Fruit fly (Drosophila melanogaster): ENCODE measurements around the gene Nna1.

Gene Nna1

DNA sequence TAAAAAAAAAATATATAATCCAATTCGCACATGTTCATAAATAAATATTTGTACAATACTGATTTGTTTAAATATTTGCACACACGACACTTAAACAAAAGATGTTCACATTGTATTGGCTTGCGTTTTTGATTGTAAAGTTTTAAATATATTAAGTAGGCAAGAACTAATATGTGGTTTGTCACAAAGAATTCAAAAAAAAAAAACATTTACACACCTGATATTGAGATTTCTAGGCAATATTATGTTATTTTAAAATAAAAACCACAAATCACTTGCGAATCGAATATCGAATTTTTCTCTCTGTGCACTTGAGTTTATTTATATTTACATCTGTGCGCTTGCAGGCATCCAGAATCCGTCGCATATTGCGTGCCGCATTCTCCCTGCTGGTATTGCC, 12.5 kb upstream of the Nna1 start:
- TF ChIP-seq pan (optimal IDR thresholded peaks at IDR 0.05) (no peak), usp (GFP tag; optimal IDR thresholded peaks at IDR 0.05) (no peak), psq (optimal IDR thresholded peaks at IDR 0.05) (no peak), Dll (optimal IDR thresholded peaks at IDR 0.05) (no peak), EcR (GFP tag; optimal IDR thresholded peaks at IDR 0.05) (no peak), CG8478 (optimal IDR thresholded peaks at IDR 0.05) (no peak)

DNA sequence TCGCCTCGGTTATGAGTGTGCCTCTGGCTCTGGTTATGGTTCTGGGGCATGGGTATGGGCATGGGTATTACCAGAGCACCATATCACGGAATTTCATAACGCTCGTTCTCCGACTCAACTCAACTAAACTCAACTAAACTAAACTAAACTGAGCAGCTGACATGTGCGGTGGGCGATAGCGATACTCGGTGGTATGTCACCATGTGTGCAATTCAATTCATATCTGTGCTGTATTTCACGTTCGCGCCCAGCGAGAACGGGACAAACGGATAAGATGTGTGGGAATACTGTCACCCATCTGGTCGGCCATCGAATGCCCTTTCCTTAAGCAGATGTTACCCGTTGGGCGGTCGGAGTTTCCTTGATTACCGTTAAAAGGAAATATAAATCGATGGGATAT, 11.8 kb upstream of the Nna1 start, which contains the start of gene CG12177:
TSS of gene CG12177 (minus strand) at position 239 of the 400 bp plus-strand sequence.
- no peak for TF ChIP-seq psq (optimal IDR thresholded peaks at IDR 0.05)
- TF ChIP-seq Dll (optimal IDR thresholded peaks at IDR 0.05): no peak
- no peak for TF ChIP-seq EcR (GFP tag; optimal IDR thresholded peaks at IDR 0.05)
- TF ChIP-seq usp (GFP tag; optimal IDR thresholded peaks at IDR 0.05): no peak
- TF ChIP-seq pan (optimal IDR thresholded peaks at IDR 0.05): no peak
- no peak for TF ChIP-seq CG8478 (optimal IDR thresholded peaks at IDR 0.05)

DNA sequence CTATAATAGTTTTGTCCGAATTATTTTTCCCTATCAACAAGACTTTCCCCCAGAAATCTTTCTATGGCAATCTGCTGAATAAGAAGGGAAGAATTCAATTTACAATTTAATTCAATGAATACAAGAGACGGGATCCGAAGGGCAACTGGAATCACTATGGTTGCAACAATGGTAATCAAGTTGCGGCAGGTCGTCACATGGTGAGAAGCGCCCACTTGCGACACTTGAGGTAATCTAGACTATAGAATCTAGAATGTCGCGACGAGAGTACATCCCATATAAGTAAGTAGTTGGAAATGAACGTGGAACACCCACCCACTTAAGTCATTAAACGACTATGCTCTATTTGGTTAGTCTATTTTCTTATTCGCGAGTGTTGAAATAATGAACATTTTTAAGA, 10.2 kb upstream of the Nna1 start:
- TF ChIP-seq psq (optimal IDR thresholded peaks at IDR 0.05) (no peak), pan (optimal IDR thresholded peaks at IDR 0.05) (no peak), usp (GFP tag; optimal IDR thresholded peaks at IDR 0.05) (no peak), CG8478 (optimal IDR thresholded peaks at IDR 0.05) (no peak), EcR (GFP tag; optimal IDR thresholded peaks at IDR 0.05) (no peak), Dll (optimal IDR thresholded peaks at IDR 0.05) (no peak)

DNA sequence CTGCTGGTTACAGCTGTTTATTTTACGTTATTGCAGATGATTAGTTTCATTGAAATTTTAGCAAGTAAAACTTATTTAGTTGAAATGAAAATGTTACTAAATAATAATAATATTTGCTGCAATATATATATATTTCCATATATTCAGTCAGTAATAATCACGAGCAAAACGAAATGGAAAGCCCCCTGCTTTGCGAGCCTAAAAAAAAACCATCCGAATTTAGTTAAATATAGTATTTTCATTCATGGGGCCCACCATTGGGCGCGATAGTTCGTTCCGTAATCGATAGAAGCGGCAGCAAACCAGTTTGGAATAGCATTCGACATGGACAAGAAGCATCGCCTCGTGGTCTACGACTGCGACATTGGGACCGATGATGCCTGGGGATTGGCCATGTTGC, 9.4 kb upstream of the Nna1 start, which contains the start of gene CG11158:
TSS of gene CG11158 (plus strand) at position 301 of the 400 bp plus-strand sequence.
- TF ChIP-seq Dll (optimal IDR thresholded peaks at IDR 0.05) (no peak), pan (optimal IDR thresholded peaks at IDR 0.05) (no peak), CG8478 (optimal IDR thresholded peaks at IDR 0.05) (no peak)

DNA sequence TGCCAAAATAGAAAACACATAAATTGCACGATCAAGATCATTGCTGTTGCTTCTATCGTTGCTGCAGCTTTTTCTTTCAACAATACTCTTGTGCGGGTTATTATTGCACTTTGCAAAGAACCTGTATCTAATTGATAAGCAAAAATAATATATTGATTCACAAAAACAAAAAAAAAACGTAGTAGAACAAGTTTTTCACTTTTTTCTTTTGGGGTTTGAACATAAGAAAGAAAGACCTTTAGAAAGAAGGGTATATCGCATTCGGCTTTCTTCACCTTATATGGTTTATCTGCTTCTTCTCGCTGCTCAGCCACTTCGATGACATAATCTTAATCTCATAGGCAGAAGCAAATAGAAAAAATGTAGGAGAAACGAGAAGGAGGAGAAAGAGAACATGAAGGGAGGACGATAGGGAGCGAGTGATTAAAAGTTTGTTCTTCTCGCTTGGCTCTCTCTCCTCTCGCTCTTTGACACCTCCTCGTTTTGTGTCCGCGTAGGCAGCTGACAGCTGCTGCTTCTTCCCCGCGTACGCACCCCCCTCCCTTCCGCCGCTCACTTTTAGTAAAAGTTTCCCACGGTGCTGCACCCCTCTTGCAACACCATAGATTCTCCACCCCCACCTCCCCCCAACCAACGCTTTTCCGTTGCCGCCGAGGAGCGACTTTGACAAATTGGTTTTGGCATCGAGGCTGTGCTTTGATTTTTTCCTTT, 6.8 kb downstream of the Nna1 start:
- TF ChIP-seq CG8478 (optimal IDR thresholded peaks at IDR 0.05) (no peak), Dll (optimal IDR thresholded peaks at IDR 0.05) (no peak), pan (optimal IDR thresholded peaks at IDR 0.05) (no peak), psq (optimal IDR thresholded peaks at IDR 0.05) (no peak), usp (GFP tag; optimal IDR thresholded peaks at IDR 0.05) (no peak), EcR (GFP tag; optimal IDR thresholded peaks at IDR 0.05) (no peak)

DNA sequence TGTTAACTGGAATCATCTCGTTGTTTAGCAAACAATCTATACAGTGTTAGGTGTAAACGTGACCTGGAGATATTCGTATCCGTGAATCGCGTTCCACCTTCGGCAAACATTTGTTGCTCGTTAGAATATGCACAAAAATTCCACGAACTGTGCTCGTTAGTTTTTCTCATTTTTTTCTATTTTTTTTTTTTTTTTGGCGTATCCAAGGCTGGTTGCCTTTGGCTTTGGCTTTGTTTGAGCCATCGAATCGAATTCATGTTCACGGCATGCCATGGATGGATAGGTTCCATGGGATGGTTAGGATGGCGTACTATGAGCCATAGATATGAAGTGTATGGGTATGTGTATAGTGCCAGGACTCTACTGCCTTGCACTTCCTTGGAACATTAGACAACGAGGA, 7.6 kb downstream of the Nna1 start:
- TF ChIP-seq pan (optimal IDR thresholded peaks at IDR 0.05) (no peak), usp (GFP tag; optimal IDR thresholded peaks at IDR 0.05) (no peak), CG8478 (optimal IDR thresholded peaks at IDR 0.05) (no peak), Dll (optimal IDR thresholded peaks at IDR 0.05) (no peak), psq (optimal IDR thresholded peaks at IDR 0.05) (no peak), EcR (GFP tag; optimal IDR thresholded peaks at IDR 0.05) (no peak)

DNA sequence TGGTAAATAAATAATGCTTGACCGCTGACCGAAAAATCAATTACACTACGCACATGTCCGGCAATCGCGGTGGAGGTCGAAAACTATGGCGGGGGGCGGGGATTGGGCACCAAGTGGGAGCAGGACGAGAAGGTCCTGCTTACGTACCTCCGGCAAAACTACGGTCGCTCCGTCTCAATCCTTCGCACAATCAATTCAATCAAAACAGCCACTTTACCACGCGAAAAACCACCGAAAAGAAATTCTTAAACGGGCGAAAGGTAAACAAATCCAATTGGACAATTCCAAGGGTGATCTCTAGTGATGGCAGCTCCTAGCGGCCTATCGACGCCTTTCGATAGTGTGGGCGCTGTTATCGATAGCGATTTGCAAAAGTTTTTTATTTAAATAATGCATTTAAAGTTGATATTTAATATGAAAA, 25.9 kb downstream of the Nna1 start, which contains the start of gene Nadsyn:
TSS of gene Nadsyn (minus strand) at position 304 of the 421 bp plus-strand sequence.
- no peak for TF ChIP-seq Dll (optimal IDR thresholded peaks at IDR 0.05)
- no peak for TF ChIP-seq pan (optimal IDR thresholded peaks at IDR 0.05)
- TF ChIP-seq CG8478 (optimal IDR thresholded peaks at IDR 0.05): no peak
- no peak for TF ChIP-seq psq (optimal IDR thresholded peaks at IDR 0.05)

DNA sequence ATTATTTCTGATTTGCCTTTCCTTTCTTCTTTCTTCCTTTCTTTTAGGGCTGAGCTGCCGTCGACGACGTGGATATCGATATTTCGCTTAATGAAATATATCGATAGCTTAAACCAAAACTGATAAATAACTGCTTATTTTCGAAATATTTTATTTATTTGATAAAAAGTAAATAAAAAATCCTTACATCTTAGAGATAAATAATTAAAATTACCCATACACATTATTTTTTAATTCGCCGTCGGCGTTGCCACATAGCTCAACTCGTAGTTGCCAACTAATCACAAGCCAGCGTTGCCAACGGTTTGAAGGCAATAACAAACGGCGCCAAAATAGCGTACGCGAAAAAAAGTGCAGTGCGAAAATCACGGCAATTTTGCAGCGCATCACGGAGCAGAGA, 29.8 kb downstream of the Nna1 start, which contains the start of the genes Mrgn1 and mus101:
TSS of gene Mrgn1 (minus strand) at position 44 of the 400 bp plus-strand sequence.
TSS of gene mus101 (plus strand) at position 313 of the 400 bp plus-strand sequence.
- no peak for TF ChIP-seq CG8478 (optimal IDR thresholded peaks at IDR 0.05)
- TF ChIP-seq EcR (GFP tag; optimal IDR thresholded peaks at IDR 0.05): no peak
- TF ChIP-seq Dll (optimal IDR thresholded peaks at IDR 0.05): no peak
- no peak for TF ChIP-seq usp (GFP tag; optimal IDR thresholded peaks at IDR 0.05)
- no peak for TF ChIP-seq pan (optimal IDR thresholded peaks at IDR 0.05)
- TF ChIP-seq psq (optimal IDR thresholded peaks at IDR 0.05): no peak

DNA sequence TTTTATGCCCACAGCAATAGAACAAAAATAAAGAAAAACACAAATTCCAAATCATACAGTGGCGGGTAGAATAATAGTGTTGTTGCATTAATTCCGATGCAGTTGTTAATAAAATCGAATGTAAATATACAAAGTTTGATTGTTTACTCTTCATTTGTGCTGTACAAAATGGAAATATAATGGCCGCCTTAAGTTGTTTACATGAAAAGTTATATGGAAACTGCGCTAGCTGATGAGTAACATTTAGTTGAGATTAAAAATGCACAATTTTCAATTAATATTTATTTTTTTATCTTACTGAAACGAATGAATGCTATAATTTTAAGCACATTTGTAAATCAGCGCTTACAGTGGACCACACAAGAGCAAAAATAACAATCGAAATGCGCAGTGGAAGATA, 42.8 kb downstream of the Nna1 start:
- TF ChIP-seq psq (optimal IDR thresholded peaks at IDR 0.05): no peak
- no peak for TF ChIP-seq Dll (optimal IDR thresholded peaks at IDR 0.05)
- TF ChIP-seq CG8478 (optimal IDR thresholded peaks at IDR 0.05): no peak
- TF ChIP-seq pan (optimal IDR thresholded peaks at IDR 0.05): no peak
- TF ChIP-seq usp (GFP tag; optimal IDR thresholded peaks at IDR 0.05): no peak
- TF ChIP-seq EcR (GFP tag; optimal IDR thresholded peaks at IDR 0.05): no peak

DNA sequence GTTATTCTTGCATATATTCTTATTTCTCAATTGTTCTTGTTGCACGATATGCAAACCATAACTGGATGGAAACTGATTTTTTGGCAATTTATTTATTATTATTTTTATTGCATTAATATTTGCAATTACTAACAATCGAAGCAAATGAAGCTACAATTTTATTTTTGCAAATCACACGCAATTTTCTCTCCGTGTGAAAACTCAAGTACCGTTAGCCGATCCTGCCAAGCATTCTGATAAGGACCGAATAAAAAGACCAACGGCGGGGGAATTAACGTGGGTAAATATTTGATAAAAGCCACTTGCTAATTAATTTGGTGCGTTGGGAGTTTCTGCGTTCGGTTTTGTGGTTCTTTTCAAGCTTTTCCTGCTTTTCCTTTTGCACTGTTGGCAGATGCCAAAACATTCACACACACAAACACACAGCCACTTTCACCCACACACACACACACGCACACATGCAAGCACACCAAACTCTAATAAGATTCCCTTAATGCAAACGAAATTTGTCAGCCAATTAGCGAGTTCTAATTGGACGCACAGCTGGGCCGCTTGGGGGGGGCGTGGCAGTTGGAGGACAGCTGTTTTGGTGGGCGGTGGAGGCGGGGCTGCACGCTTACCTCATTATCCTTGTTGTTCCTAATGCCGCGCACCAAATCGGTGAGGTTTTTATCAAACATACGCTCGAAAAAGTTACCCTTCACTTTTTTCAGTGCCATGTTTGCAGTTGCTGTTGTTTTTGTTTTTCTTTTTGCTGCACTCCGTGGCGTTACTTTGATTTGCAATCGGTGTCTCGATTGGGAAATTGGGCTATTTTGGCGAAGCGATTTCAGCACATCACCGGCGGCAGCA, 43.5 kb downstream of the Nna1 start:
- no peak for TF ChIP-seq Dll (optimal IDR thresholded peaks at IDR 0.05)
- TF ChIP-seq EcR (GFP tag; optimal IDR thresholded peaks at IDR 0.05): no peak
- no peak for TF ChIP-seq usp (GFP tag; optimal IDR thresholded peaks at IDR 0.05)
- no peak for TF ChIP-seq pan (optimal IDR thresholded peaks at IDR 0.05)
- TF ChIP-seq CG8478 (optimal IDR thresholded peaks at IDR 0.05): no peak
- no peak for TF ChIP-seq psq (optimal IDR thresholded peaks at IDR 0.05)

DNA sequence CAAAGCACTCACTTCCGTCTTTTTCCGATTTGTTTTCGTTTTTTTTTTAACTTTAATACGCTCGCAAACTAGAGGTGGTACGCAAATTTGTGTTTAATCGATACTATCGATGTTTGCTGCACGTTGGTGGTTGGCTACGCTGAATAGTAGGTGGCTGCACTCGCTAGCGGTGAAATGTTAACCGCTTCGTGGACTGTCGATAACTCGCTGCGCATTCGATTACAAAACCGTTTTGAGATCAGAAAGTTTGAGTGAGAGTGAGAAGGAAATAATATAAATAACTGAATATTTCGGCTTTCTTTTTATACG, 44.0 kb downstream of the Nna1 start, which contains the start of gene g:
TSS of gene g (minus strand) at position 105 of the 309 bp plus-strand sequence.
- TF ChIP-seq pan (optimal IDR thresholded peaks at IDR 0.05) (no peak), CG8478 (optimal IDR thresholded peaks at IDR 0.05) (no peak), Dll (optimal IDR thresholded peaks at IDR 0.05) (no peak), psq (optimal IDR thresholded peaks at IDR 0.05) (no peak), EcR (GFP tag; optimal IDR thresholded peaks at IDR 0.05) (no peak), usp (GFP tag; optimal IDR thresholded peaks at IDR 0.05) (no peak)

DNA sequence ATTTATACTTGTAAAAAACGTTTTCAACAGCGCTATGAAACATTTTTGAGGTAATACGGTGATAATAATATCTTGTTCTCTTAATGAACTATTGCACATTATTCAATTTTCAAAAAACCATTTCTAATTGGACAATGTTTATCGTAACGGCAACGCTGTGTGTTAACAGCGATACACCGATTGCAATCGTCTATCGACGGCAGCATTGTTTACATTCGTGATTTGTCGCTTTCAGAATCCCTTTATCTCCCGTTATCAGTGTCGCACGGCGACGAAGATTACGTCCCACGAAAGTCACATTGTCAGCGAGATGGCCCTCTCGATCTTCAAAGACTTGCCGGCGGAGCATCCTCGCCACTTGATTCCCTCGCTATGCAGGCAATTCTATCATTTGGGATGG, 45.8 kb downstream of the Nna1 start, which contains the start of gene CG11134:
TSS of gene CG11134 (plus strand) at position 4 of the 400 bp plus-strand sequence.
- TF ChIP-seq Dll (optimal IDR thresholded peaks at IDR 0.05) (no peak), psq (optimal IDR thresholded peaks at IDR 0.05) (no peak), usp (GFP tag; optimal IDR thresholded peaks at IDR 0.05) (no peak), pan (optimal IDR thresholded peaks at IDR 0.05) (no peak), CG8478 (optimal IDR thresholded peaks at IDR 0.05) (no peak), EcR (GFP tag; optimal IDR thresholded peaks at IDR 0.05) (no peak)
